Fruit fly (Drosophila melanogaster): ENCODE results near the gene CG9743.

- TF ChIP-seq foxo (GFP tag; optimal IDR thresholded peaks at IDR 0.05), result peak in 1 of 2 experiments; percentile 1
- no peak for TF ChIP-seq tai (GFP tag; optimal IDR thresholded peaks at IDR 0.05)
Measured at dm6 chr3R:30151300-30152109, 51.3 kb downstream of the CG9743 start, which contains the start of gene CG15529.

Measured in whole organism, wandering third instar larva.